Fruit fly (Drosophila melanogaster) S2 (cell line): ENCODE data around the gene CG32537.
A peak's percentile ranks its signal among the peaks of the same experiment; 100 is the strongest.

Experiments
- CG8478 ChIP-seq: fragments of >200 bp; optimal IDR thresholded peaks from 2 replicates; lab custom pipeline; 2018
- CTCF ChIP-seq, 2 experiments: fragments of >200 bp; optimal IDR thresholded peaks; 2 replicates each; lab custom pipeline; 2018

CG32537 gene

DNA sequence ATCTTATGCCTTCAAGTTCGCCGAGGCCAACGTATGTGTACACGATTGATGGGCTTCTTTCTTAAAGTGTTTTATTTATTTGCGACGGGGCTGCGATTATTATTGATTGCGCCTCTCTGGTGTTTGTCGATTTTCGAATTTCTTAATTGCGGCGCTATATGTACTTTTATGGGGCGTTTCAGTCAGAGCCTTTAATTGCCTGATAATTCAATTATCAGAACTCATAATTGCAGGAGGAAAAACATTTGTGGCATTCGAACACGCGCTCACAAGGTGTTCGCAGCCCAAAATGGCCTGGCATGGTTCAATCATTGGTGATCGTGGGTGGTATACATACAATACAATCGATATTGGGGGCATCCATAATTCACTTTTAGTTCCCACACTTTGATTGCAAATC is 9.9 kb upstream of the CG32537 start:
- no peak for TF ChIP-seq CTCF (optimal IDR thresholded peaks at IDR 0.05; lab: Kevin White, UChicago)
- TF ChIP-seq CG8478, result no peak

DNA sequence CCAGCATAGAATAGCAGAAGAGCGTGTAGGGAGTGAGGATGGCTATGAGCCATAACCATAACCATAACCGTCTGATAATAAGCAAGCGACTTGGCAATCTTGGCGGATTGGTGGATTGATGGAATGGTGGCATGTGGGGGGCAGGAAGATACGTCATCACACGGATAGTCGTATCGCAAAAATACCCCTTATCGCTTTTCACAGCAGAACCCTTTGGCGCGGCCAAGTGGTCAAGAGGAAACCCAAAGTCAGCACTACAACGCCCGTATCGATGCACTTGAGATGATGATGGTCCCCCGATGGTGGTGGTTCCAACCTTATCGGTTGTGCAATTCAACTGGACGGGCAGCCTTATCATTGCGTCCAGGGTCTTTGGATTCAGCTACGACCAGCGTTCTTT is 9.1 kb upstream of the CG32537 start:
- TF ChIP-seq CG8478 (no peak), CTCF (optimal IDR thresholded peaks at IDR 0.05; lab: Kevin White, UChicago) (no peak)

DNA sequence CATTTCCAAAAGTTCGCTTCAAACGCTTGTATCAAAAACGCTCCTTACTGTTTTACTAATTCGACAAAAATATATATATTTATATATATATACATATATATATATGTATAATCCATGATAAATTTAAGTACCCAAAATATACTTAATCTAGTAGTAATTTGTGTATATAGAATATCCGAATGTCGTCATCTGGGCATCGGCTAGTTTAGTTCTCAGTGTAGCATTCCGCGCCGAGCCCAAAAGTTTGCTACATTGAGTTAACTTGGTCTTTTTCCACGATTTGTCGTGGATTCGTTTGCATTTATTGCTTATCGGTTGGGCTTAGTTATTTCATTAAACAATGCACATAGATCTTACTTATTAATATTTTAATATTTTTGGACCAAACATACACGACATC is 4.9 kb upstream of the CG32537 start:
- no peak for TF ChIP-seq CTCF (optimal IDR thresholded peaks at IDR 0.05; lab: Kevin White, UChicago)
- no peak for TF ChIP-seq CG8478

DNA sequence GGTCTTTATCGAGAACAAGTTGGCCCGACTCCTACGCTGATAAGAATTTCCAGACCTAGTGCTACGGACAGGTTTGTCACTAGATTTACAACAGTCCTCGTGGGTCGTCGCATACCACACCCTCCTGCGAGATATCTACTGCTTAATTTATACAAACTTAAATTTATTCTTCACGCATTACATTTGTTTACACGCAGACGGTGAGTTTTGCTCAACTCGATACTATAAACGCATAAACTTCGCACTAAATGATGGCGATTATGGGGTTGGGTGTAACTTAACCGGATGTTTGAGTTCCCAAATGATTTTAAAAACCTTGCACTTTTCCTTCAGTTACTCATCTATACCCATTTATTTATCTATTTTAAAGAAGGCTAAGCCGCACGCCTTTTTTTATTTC is 4.3 kb upstream of the CG32537 start:
- TF ChIP-seq CG8478 (no peak), CTCF (optimal IDR thresholded peaks at IDR 0.05; lab: Kevin White, UChicago) (no peak)

DNA sequence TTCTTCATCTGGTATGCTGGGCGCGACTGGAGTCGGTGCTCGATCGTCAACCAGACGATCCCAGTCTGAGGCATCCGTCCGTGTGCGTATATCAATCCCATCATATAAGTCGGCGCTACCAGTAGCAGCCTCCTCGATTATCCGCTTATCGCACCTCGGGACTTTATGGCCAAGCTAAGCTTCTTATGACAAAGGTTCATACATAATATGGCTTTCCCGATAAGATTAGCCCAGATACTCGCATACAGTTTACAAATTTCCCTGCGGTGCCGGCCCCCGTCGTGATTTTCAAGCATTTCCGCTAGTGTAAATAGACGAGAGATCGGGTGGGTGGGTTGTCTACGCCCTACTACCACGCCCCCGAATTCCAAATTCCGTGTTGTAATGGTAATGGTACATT is 3.9 kb upstream of the CG32537 start, which contains the start of gene CG8028:
TSS of gene CG8028 (minus strand) at position 101 of the 400 bp plus-strand sequence.
- no peak for TF ChIP-seq CG8478
- TF ChIP-seq CTCF (optimal IDR thresholded peaks at IDR 0.05; lab: Kevin White, UChicago), result no peak

DNA sequence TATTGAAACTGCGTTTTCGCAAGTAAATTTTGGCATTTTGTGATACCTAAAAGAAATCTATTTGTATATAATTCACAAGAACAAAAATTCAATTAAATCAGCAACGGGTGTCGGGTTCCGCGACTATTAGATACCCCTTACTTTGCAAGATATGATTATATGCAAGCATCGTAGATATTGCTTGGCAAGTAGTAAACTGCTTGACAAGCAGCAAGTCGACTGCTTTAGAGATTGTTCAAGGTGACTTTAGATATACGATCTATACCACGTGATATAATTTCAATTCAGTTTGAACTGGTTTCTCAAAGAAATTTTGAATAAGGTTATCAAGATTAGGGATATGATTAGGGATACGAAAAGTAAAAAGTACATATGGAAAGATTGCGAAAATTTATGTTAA is 2.1 kb upstream of the CG32537 start:
- TF ChIP-seq CTCF (optimal IDR thresholded peaks at IDR 0.05; lab: Kevin White, UChicago), result no peak
- TF ChIP-seq CG8478, result no peak

DNA sequence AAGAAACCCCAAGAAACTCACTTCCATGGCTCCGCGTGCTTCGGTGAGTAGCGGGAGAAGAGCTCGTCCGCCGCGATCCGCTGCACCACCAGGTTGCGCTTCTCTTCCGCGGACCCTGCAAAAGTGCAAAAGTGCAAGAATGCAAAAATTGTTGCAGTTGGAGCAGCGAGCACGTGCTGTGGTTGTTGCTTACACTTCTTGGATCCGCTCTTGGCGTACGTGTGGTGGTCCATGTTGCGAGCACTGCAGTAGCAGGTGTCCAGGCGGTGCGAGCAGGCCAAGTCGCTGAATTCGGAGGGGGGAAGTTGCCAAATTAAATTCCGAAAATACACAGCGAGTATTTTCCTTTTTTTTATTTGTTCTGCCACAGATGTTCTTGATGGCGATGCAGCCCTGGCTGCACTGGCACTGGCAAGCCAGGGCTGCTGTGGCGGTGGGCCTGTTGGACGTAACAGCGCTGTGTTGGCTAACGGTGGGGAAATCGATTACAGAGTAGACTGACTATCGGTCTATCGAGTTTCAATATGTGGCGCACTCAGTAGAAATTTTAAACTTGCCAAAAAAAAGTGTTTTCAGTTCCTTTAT is 7.8 kb downstream of the CG32537 start, which contains the start of gene CG8010:
TSS of gene CG8010 (minus strand) at position 413 of the 585 bp plus-strand sequence.
- no peak for TF ChIP-seq CG8478
- TF ChIP-seq CTCF (optimal IDR thresholded peaks at IDR 0.05; lab: Kevin White, UChicago), result peak; percentile 27 to 35

DNA sequence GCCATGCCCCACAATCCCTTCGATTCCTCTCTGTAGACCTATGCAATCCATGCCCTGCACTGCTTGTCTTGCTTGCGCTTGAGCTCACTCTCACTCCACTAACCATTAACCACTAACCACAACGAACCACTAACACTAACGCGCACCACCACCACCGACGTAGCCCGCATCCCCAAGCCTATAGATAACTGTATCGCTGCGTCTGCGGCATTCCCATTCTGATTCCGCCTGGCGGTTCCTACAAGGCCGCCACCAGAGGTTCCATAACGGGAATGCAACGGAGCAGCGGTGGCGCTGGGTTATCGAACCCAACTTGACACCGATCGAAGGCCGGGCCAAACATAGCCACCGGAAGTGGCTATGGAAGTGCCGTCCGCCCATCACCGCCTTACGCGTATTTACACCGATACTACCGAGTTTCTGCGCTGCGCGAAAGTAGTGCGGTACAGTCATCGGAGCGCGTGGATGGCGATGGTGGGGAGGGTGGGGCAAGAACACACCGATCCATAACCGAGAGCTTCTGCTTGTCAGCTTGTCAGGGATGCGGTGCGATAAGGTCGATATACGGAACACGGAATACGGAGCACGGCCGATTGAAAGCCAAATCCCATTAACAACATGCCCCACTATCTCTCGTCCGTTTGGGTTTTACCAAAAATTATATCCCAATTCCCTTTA is 10.4 kb downstream of the CG32537 start:
- no peak for TF ChIP-seq CTCF (optimal IDR thresholded peaks at IDR 0.05; lab: Kevin White, UChicago)
- TF ChIP-seq CG8478, result no peak

DNA sequence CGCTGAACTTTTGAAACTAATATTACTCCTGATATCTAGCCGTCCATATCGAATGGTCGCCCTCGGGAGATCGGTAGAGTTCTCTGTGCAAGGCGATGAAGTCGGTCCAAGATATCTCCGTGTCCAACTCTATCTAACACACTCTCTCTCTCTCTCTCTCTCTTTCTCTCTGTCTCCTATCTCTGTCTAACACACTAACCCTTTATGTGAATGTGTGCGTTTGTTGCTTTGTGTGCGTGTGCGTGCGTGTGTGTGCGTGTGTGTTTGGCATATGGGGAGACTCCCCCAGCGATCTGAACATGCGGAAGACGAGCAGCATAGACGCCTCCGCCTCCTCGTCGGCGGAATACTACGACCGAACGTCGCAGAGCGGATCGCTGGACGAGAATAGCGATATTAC is 11.9 kb downstream of the CG32537 start:
- TF ChIP-seq CTCF (optimal IDR thresholded peaks at IDR 0.05; lab: Kevin White, UChicago) (no peak), CG8478 (no peak)

DNA sequence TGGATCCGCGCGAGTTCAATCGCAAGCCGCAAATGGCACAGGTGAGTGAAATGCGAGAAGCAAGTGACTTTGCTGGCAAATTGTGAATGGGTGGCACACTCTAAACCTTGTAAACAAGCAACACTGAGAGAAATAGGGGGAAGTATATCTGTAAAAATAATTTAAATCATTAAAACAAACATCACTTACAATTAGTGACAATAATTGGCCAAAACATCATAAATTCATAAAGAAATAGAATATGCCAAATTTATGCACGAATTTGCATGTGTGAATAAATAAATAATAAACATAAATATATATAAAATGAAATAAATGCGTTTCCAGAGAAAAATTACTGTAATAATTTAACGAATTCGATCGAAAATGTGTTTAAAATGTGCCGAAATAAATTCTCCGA is 13.8 kb downstream of the CG32537 start:
- TF ChIP-seq CG8478 (no peak), CTCF (optimal IDR thresholded peaks at IDR 0.05; lab: Kevin White, UChicago) (no peak)

DNA sequence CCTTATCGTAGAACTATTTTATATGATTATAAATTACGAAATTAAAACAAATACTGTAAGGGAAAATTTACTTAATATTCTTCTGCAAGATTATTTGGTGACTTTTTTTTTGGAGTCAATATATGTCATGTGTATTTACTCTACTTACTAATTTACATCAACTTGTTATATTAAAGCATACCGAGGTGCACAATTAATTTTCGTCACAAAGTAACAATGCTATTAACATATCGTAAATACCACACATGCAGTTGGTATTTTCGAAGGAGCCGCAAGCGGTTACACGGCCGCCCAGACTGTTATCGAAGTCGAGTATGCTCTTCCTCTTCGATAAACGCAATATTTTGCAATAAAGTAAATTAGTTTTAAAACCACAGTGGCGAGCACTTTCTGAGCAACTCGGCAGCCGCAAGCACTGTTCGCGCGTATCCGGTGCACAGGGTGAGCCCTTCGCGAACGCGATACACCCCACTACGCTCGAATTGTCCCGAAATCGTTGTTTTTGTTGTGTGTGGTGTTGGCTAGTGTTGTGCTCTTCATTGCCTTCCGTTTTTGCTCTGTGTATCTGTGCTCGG is 14.7 kb downstream of the CG32537 start, which contains the start of gene Vav:
TSS of gene Vav (plus strand) at position 293 of the 575 bp plus-strand sequence.
- peak; percentile 7 to 35 for TF ChIP-seq CTCF (optimal IDR thresholded peaks at IDR 0.05; lab: Kevin White, UChicago)
- TF ChIP-seq CG8478, result no peak

DNA sequence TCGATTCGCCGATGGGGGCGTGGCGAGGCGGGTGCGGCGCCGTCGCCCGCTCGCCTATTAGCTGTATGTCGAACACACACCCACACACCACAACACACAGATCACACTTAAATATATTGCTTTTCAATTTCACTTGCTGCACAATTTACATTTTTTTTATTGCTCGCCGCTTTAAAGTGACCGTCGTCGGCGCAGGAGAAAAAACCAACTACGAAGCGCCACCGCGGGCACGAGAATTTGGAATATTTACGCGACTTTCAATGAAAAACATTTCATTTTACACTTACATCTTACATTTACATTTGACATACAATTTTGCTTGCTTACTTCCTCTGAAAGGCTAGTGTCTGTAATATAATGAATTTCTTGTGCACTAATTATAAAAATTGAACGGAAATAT is 15.3 kb downstream of the CG32537 start, which contains the start of gene rictor:
TSS of gene rictor (minus strand) at position 170 of the 400 bp plus-strand sequence.
- TF ChIP-seq CTCF (optimal IDR thresholded peaks at IDR 0.05; lab: Kevin White, UChicago) (peak; percentile 55 to 71), CG8478 (no peak)

DNA sequence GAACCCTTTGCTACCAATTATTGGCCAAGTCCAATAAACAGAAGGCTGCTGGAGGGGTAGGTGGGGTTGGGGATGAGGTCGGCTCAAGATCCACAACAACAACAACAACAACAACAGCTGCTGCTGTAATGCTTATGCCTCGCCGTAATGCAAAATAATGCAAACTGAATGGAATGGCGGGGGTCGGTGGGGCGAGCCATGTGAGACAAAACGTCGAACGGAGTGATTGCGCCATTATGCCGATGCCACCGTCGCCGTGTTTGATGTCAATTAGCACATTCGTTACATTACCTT is 15.7 kb downstream of the CG32537 start:
- no peak for TF ChIP-seq CG8478

DNA sequence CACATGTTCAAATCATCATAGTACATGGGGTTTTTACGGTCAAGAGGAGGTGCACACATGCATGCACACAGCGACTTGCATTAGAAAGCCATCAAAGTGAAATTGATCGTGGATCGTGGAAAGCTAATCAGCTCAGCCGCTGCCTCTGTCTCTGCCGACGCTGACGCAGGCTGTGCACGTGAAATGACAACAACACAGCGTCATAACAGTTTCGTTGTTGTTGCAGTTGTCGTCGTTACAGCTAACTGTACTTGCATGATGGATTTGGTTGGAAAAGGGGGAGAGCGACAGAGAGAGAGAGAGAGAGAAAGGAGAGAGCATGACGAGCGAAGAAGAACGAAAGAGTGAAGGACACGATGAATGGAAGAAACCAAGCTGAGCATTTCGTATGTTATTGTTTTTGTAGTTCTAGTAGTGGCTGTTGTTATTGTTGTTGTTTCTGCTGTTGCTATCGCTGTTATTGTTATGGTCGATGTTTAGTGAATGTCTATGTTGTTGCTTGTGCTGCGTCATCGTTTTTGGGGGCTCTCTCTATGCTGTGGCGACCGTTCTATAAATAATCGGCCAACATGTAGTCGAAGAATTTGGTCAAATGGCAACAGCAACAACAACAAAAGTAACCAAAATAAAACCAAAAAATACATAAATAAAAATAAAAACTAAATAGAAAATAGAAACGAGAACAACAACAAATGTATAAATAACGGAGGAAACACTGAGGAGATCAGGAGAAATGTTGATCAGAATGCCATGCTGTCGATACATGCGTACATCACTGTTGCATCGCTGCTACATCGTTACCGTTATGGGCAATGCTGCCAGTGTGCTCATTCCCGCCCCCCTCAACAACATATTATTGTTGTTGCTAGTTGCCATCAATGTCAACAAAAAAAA is 16.3 kb downstream of the CG32537 start:
- TF ChIP-seq CTCF (optimal IDR thresholded peaks at IDR 0.05; lab: Kevin White, UChicago) (no peak), CG8478 (no peak)

DNA sequence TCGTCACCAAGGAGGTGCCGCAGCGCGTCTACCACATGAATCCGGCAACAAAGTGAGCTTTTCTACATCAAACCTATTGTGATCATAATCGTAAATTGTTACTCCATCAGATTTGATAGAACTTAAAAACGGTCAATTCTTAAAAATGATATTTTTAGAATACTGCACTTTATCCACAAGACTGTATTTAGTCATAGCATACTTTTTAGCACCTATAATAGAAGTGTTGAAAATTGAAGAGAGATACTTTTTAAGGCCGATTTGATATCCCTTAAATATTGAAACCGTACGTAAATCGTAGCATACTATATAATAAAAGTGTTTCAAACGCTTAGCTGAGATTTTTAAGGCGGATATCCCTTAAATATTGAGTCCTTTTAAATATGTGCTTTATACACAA is 26.2 kb downstream of the CG32537 start:
- TF ChIP-seq CG8478 (no peak), CTCF (optimal IDR thresholded peaks at IDR 0.05; lab: Kevin White, UChicago) (no peak)

DNA sequence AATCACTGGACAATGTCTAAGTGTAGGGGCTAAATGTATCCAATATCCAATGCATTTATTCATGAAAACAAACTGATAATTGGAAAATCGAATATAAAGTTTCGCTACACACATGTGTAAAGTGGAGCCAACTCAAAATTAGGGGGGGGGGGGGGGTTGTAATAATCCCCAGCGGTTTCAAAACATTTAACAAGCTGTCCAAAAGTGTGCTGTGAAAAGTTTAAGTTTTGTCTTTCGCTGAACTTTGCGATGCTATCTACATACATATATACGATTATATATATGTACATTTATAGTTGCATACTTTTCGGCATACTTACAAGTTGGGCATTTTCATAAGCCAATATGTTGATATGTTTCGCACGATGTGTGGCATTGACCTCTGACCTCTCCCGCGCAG is 27.0 kb downstream of the CG32537 start:
- TF ChIP-seq CG8478, result no peak
- TF ChIP-seq CTCF (optimal IDR thresholded peaks at IDR 0.05; lab: Kevin White, UChicago), result no peak
